Worm (Caenorhabditis elegans) whole organism, L1 larva: Measurements from ENCODE around the gene K10D11.7.

Experiments used
- aha-1 ChIP-seq: fragments of 150-350 bp; optimal IDR thresholded peaks from 2 replicates; lab custom pipeline; 2014; ENCODE audit warnings: missing biosample characterization, missing genetic modification characterization
- ama-1 ChIP-seq: fragments of 150-350 bp; optimal IDR thresholded peaks from 2 replicates; lab custom pipeline; 2014
- efl-1 ChIP-seq, 4 experiments: fragments of 150-350 bp; optimal IDR thresholded peaks in 3 of 4; peaks in 1 of 4; 1 replicate in 1 of 4; 2 replicates in 3 of 4; lab custom pipeline; 2014; ENCODE audit warnings: missing biosample characterization in 2 of 4, missing genetic modification characterization in 2 of 4, missing genetic modification reagents in 2 of 4
- efl-3 ChIP-seq: fragments of 200-800 bp; sonication (Bioruptor generic); optimal IDR thresholded peaks from 2 replicates; lab custom pipeline; 2018; ENCODE audit warnings: mild to moderate bottlenecking, missing genetic modification characterization, missing compliant biosample characterization
- fkh-8 ChIP-seq: sonication (generic microtip); optimal IDR thresholded peaks from 2 replicates; lab custom pipeline; 2016; ENCODE audit warnings: mild to moderate bottlenecking, missing genetic modification characterization, missing compliant biosample characterization
- fos-1 ChIP-seq: fragments of 150-350 bp; optimal IDR thresholded peaks from 2 replicates; lab custom pipeline; 2014; ENCODE audit warnings: missing biosample characterization, missing genetic modification characterization
- lin-15B ChIP-seq: fragments of 150-350 bp; sonication (generic microtip); optimal IDR thresholded peaks from 3 replicates; lab custom pipeline; 2014; ENCODE audit warnings: missing biosample characterization, missing genetic modification characterization
- lsy-2 ChIP-seq, 2 experiments: fragments of 150-350 bp; optimal IDR thresholded peaks; 2 replicates each; lab custom pipeline; 2014; ENCODE audit warnings: missing biosample characterization in 2 of 2, missing genetic modification characterization in 2 of 2
- mdl-1 ChIP-seq, 2 experiments: fragments of 150-350 bp; optimal IDR thresholded peaks; 2 replicates each; lab custom pipeline; 2014 to 2017; ENCODE audit warnings: missing biosample characterization in 2 of 2, missing genetic modification characterization in 2 of 2, inconsistent platforms in 1 of 2
- nhr-12 ChIP-seq: sonication (generic microtip); optimal IDR thresholded peaks from 2 replicates; lab custom pipeline; 2017; ENCODE audit warnings: missing biosample characterization, missing genetic modification characterization
- nhr-28 ChIP-seq: fragments of 150-350 bp; optimal IDR thresholded peaks from 2 replicates; lab custom pipeline; 2014; ENCODE audit warnings: missing biosample characterization, missing genetic modification characterization
- sptf-1 ChIP-seq: fragments of 150-350 bp; optimal IDR thresholded peaks from 2 replicates; lab custom pipeline; 2014; ENCODE audit warnings: missing biosample characterization, missing genetic modification characterization
- vab-15 ChIP-seq: sonication (generic microtip); optimal IDR thresholded peaks from 2 replicates; lab custom pipeline; 2017; ENCODE audit warnings: missing genotype, mild to moderate bottlenecking, missing genetic modification characterization, missing compliant biosample characterization

ce11 chrIV:12973336-12973735 is 22.4 kb downstream of the K10D11.7 start, which contains the start of gene F55G11.4:
- TF ChIP-seq fkh-8 (no peak), ama-1 (lab: Kevin White, UChicago) (no peak), aha-1 (tag; lab: Kevin White, UChicago) (no peak), fos-1 (no peak), lin-15B (no peak), lsy-2 (tag; optimal IDR thresholded peaks at IDR 0.05; lab: Kevin White, UChicago) (no peak), sptf-1 (tag; lab: Kevin White, UChicago) (no peak), nhr-12 (tag; lab: Kevin White, UChicago) (no peak), efl-3 (GFP tag; lab: Kevin White, UChicago) (no peak), vab-15 (tag; lab: Kevin White, UChicago) (no peak), nhr-28 (tag; lab: Kevin White, UChicago) (no peak), mdl-1 (tag; optimal IDR thresholded peaks at IDR 0.05; lab: Kevin White, UChicago) (no peak), efl-1 (optimal IDR thresholded peaks at IDR 0.05; lab: Kevin White, UChicago) (no peak), efl-1 (GFP tag; optimal IDR thresholded peaks at IDR 0.05 in 1 of 2; lab: Kevin White, UChicago) (no peak)
